Worm (Caenorhabditis elegans): ENCODE results near the gene ttr-20.

- TF ChIP-seq snpc-4 (tag; optimal IDR thresholded peaks at IDR 0.05) (no peak), dpl-1 (GFP tag; optimal IDR thresholded peaks at IDR 0.05) (no peak), unc-62 (GFP tag; optimal IDR thresholded peaks at IDR 0.05) (no peak)
Measured at ce11 chrIV:4210868-4211267, 35.7 kb upstream of the ttr-20 start.

All from whole organism, L1 larva.